Worm (Caenorhabditis elegans) whole organism, young adult: Measurements from ENCODE around the gene scl-8.

Experiments
- B0261.1 ChIP-seq: sonication (generic microtip); optimal IDR thresholded peaks from 2 replicates; lab custom pipeline; 2016; ENCODE audit warnings: mild to moderate bottlenecking, missing genetic modification characterization, moderate library complexity, missing compliant biosample characterization
- F22D6.2 ChIP-seq: sonication (generic microtip); optimal IDR thresholded peaks from 2 replicates; lab custom pipeline; 2016; ENCODE audit warnings: mild to moderate bottlenecking, missing genetic modification characterization, missing compliant biosample characterization
- K11D2.4 ChIP-seq: fragments of 200-800 bp; sonication (Bioruptor generic); IDR thresholded peaks from 2 replicates; pipeline ENCODE4 v1.3.6; 2022; ENCODE audit warnings: missing genetic modification reagents, missing genetic modification characterization, missing compliant biosample characterization
- Y53F4B.3 ChIP-seq: fragments of 200-800 bp; sonication (Bioruptor generic); IDR thresholded peaks from 2 replicates; pipeline ENCODE4 v1.3.6; 2022; ENCODE audit warnings: missing genetic modification reagents, missing genetic modification characterization, missing compliant biosample characterization
- dox-1 ChIP-seq: fragments of 200-800 bp; sonication (Bioruptor generic); IDR thresholded peaks from 2 replicates; pipeline ENCODE4 v1.3.6; 2022; ENCODE audit warnings: missing genetic modification reagents, missing genetic modification characterization, missing compliant biosample characterization
- him-1 ChIP-seq: sonication (generic microtip); optimal IDR thresholded peaks from 2 replicates; lab custom pipeline; 2016; ENCODE audit warnings: missing genotype, missing genetic modification reagents, missing genetic modification characterization, missing compliant biosample characterization
- snpc-1.3 ChIP-seq: sonication (generic microtip); optimal IDR thresholded peaks from 2 replicates; lab custom pipeline; 2017; ENCODE audit warnings: missing genetic modification characterization, mild to moderate bottlenecking, missing compliant biosample characterization, antibody characterized with exemption, moderate library complexity, missing genotype, missing genetic modification reagents; ENCODE audit not compliant: insufficient read depth
- unc-130 ChIP-seq: sonication (generic microtip); optimal IDR thresholded peaks from 2 replicates; lab custom pipeline; 2016; ENCODE audit warnings: missing genetic modification reagents, missing genetic modification characterization, missing compliant biosample characterization
- xnd-1 ChIP-seq: sonication (generic microtip); optimal IDR thresholded peaks from 2 replicates; lab custom pipeline; 2016; ENCODE audit warnings: missing genotype, missing genetic modification reagents, missing genetic modification characterization, missing compliant biosample characterization

- TF ChIP-seq xnd-1 (no peak), F22D6.2 (tag; lab: Kevin White, UChicago) (no peak), unc-130 (GFP tag; lab: Kevin White, UChicago) (no peak), dox-1 (GFP tag; lab: Robert Waterston, UW) (no peak), B0261.1 (tag; lab: Kevin White, UChicago) (no peak), him-1 (tag; lab: Kevin White, UChicago) (no peak), snpc-1.3 (tag; lab: Kevin White, UChicago) (no peak), Y53F4B.3 (GFP tag; lab: Robert Waterston, UW) (no peak), K11D2.4 (no peak)
These were observed 34.7 kb upstream of the scl-8 start for ce11 chrIV:13036835-13037234.
